Worm (Caenorhabditis elegans): Measurements from ENCODE around the gene lon-1.

ce11 chrIII:5438064-5438463 is 36.2 kb upstream of the lon-1 start:
- TF ChIP-seq R02D3.7 (tag; optimal IDR thresholded peaks at IDR 0.05) (no peak), ama-1 (optimal IDR thresholded peaks at IDR 0.05) (no peak), aly-2 (tag; optimal IDR thresholded peaks at IDR 0.05) (no peak), nhr-77 (tag; optimal IDR thresholded peaks at IDR 0.05) (no peak), gei-8 (GFP tag; optimal IDR thresholded peaks at IDR 0.05) (no peak), lin-13 (GFP tag; optimal IDR thresholded peaks at IDR 0.05) (no peak), lin-29 (GFP tag; IDR thresholded peaks at IDR 0.05) (no peak), madf-9 (GFP tag; conservative IDR thresholded peaks at IDR 0.05) (no peak), skn-1 (tag; optimal IDR thresholded peaks at IDR 0.05) (no peak), nhr-25 (tag; optimal IDR thresholded peaks at IDR 0.05; ENCODE audit: borderline replicate concordance, insufficient read depth) (no peak), lsy-2 (tag; optimal IDR thresholded peaks at IDR 0.05) (no peak), dpl-1 (GFP tag; optimal IDR thresholded peaks at IDR 0.05) (no peak), fos-1 (tag; optimal IDR thresholded peaks at IDR 0.05) (no peak), dmd-6 (GFP tag; IDR thresholded peaks at IDR 0.05) (peak; percentile 55)

Measured in whole organism, L4 larva.